Worm (Caenorhabditis elegans): ENCODE measurements around the gene pis-1.
"Not testable (repeated sequence)": the region's sequence is repeated elsewhere in the genome, so short reads cannot be mapped to it uniquely, and the experiment has no call there.

Gene pis-1

ce11 chrIV:9769746-9770145 is 26.6 kb downstream of the pis-1 start, which contains the start of gene msp-78:
TSS of gene msp-78 (plus strand) at chrIV:9770046.
- not testable (repeated sequence) for TF ChIP-seq klf-2 (GFP tag; conservative IDR thresholded peaks at IDR 0.05); ztf-29 (GFP tag; IDR thresholded peaks at IDR 0.05); cog-1 (tag; optimal IDR thresholded peaks at IDR 0.05)

ce11 chrIV:9767054-9767453 is 29.3 kb downstream of the pis-1 start, which contains the start of gene msp-79:
TSS of gene msp-79 (minus strand) at chrIV:9767154.
- TF ChIP-seq cog-1 (tag; optimal IDR thresholded peaks at IDR 0.05); ztf-29 (GFP tag; IDR thresholded peaks at IDR 0.05); ref-1 (GFP tag; conservative IDR thresholded peaks at IDR 0.05): not testable (repeated sequence)

ce11 chrIV:9766250-9766649 is 30.1 kb downstream of the pis-1 start, which contains the start of gene ssp-36:
TSS of gene ssp-36 (minus strand) at chrIV:9766350.
- TF ChIP-seq cog-1 (tag; optimal IDR thresholded peaks at IDR 0.05) (no peak), med-1 (GFP tag; optimal IDR thresholded peaks at IDR 0.05; ENCODE audit: insufficient read depth) (no peak), flt-1 (GFP tag; IDR thresholded peaks at IDR 0.05) (no peak), ztf-23 (GFP tag; IDR thresholded peaks at IDR 0.05) (no peak), ztf-29 (GFP tag; IDR thresholded peaks at IDR 0.05) (no peak), ref-1 (GFP tag; conservative IDR thresholded peaks at IDR 0.05) (no peak), T22C8.4 (GFP tag; IDR thresholded peaks at IDR 0.05) (no peak), klf-2 (GFP tag; conservative IDR thresholded peaks at IDR 0.05) (no peak), tab-1 (GFP tag; IDR thresholded peaks at IDR 0.05) (no peak)

ce11 chrIV:9762667-9763173 is 33.7 kb downstream of the pis-1 start:
- TF ChIP-seq klf-2 (GFP tag; conservative IDR thresholded peaks at IDR 0.05), result no peak
- TF ChIP-seq tab-1 (GFP tag; IDR thresholded peaks at IDR 0.05), result no peak
- TF ChIP-seq ref-1 (GFP tag; conservative IDR thresholded peaks at IDR 0.05), result no peak
- no peak for TF ChIP-seq med-1 (GFP tag; optimal IDR thresholded peaks at IDR 0.05; ENCODE audit: insufficient read depth)

- TF ChIP-seq cog-1 (tag; optimal IDR thresholded peaks at IDR 0.05), result no peak
- no peak for TF ChIP-seq flt-1 (GFP tag; IDR thresholded peaks at IDR 0.05)
- TF ChIP-seq ztf-29 (GFP tag; IDR thresholded peaks at IDR 0.05), result no peak
- no peak for TF ChIP-seq ztf-23 (GFP tag; IDR thresholded peaks at IDR 0.05)
- TF ChIP-seq klf-2 (GFP tag; conservative IDR thresholded peaks at IDR 0.05), result no peak
- TF ChIP-seq tab-1 (GFP tag; IDR thresholded peaks at IDR 0.05), result no peak
- TF ChIP-seq ref-1 (GFP tag; conservative IDR thresholded peaks at IDR 0.05), result no peak
- TF ChIP-seq med-1 (GFP tag; optimal IDR thresholded peaks at IDR 0.05; ENCODE audit: insufficient read depth), result no peak
- no peak for TF ChIP-seq T22C8.4 (GFP tag; IDR thresholded peaks at IDR 0.05)
Measured at ce11 chrIV:9761751-9762150, 34.6 kb downstream of the pis-1 start.

ce11 chrIV:9757425-9757740 is 39.0 kb downstream of the pis-1 start, which contains the start of gene nhr-97:
TSS of gene nhr-97 (plus strand) at chrIV:9757641.
- TF ChIP-seq flt-1 (GFP tag; IDR thresholded peaks at IDR 0.05), result no peak

ce11 chrIV:9756647-9757424 is 39.6 kb downstream of the pis-1 start:
- no peak for TF ChIP-seq ztf-23 (GFP tag; IDR thresholded peaks at IDR 0.05)
- no peak for TF ChIP-seq ref-1 (GFP tag; conservative IDR thresholded peaks at IDR 0.05)
- no peak for TF ChIP-seq klf-2 (GFP tag; conservative IDR thresholded peaks at IDR 0.05)
- no peak for TF ChIP-seq med-1 (GFP tag; optimal IDR thresholded peaks at IDR 0.05; ENCODE audit: insufficient read depth)
- no peak for TF ChIP-seq tab-1 (GFP tag; IDR thresholded peaks at IDR 0.05)
- no peak for TF ChIP-seq flt-1 (GFP tag; IDR thresholded peaks at IDR 0.05)
- no peak for TF ChIP-seq cog-1 (tag; optimal IDR thresholded peaks at IDR 0.05)
- no peak for TF ChIP-seq ztf-29 (GFP tag; IDR thresholded peaks at IDR 0.05)
- no peak for TF ChIP-seq T22C8.4 (GFP tag; IDR thresholded peaks at IDR 0.05)

- no peak for TF ChIP-seq flt-1 (GFP tag; IDR thresholded peaks at IDR 0.05)
- no peak for TF ChIP-seq klf-2 (GFP tag; conservative IDR thresholded peaks at IDR 0.05)
Measured at ce11 chrIV:9755713-9756112, 40.7 kb downstream of the pis-1 start.

ce11 chrIV:9748342-9748741 is 48.1 kb downstream of the pis-1 start, which contains the start of gene C28D4.8:
TSS of gene C28D4.8 (minus strand) at chrIV:9748442.
- TF ChIP-seq cog-1 (tag; optimal IDR thresholded peaks at IDR 0.05) (no peak), flt-1 (GFP tag; IDR thresholded peaks at IDR 0.05) (no peak), ref-1 (GFP tag; conservative IDR thresholded peaks at IDR 0.05) (no peak), ztf-23 (GFP tag; IDR thresholded peaks at IDR 0.05) (no peak), T22C8.4 (GFP tag; IDR thresholded peaks at IDR 0.05) (no peak), tab-1 (GFP tag; IDR thresholded peaks at IDR 0.05) (no peak), ztf-29 (GFP tag; IDR thresholded peaks at IDR 0.05) (no peak), med-1 (GFP tag; optimal IDR thresholded peaks at IDR 0.05; ENCODE audit: insufficient read depth) (no peak), klf-2 (GFP tag; conservative IDR thresholded peaks at IDR 0.05) (no peak)

- TF ChIP-seq klf-2 (GFP tag; conservative IDR thresholded peaks at IDR 0.05) (no peak), ref-1 (GFP tag; conservative IDR thresholded peaks at IDR 0.05) (no peak), T22C8.4 (GFP tag; IDR thresholded peaks at IDR 0.05) (no peak), flt-1 (GFP tag; IDR thresholded peaks at IDR 0.05) (no peak), cog-1 (tag; optimal IDR thresholded peaks at IDR 0.05) (no peak), ztf-29 (GFP tag; IDR thresholded peaks at IDR 0.05) (no peak), med-1 (GFP tag; optimal IDR thresholded peaks at IDR 0.05; ENCODE audit: insufficient read depth) (no peak), ztf-23 (GFP tag; IDR thresholded peaks at IDR 0.05) (no peak), tab-1 (GFP tag; IDR thresholded peaks at IDR 0.05) (no peak)
Measured at ce11 chrIV:9746762-9747161, 49.6 kb downstream of the pis-1 start, which contains the start of gene C28D4.5. TSS of gene C28D4.5 (minus strand) at chrIV:9746862.

Measured in whole organism, midembryonic.